Worm (Caenorhabditis elegans): ENCODE measurements around the gene T24H7.2.

Gene T24H7.2

ce11 chrII:6247011-6247410 is at the start of gene T24H7.2:
Gene T24H7.2, plus strand, starts transcription at chrII:6247311.
- TF ChIP-seq ama-1 (optimal IDR thresholded peaks at IDR 0.05) (no peak), zag-1 (tag; optimal IDR thresholded peaks at IDR 0.05) (no peak), R02D3.7 (tag; optimal IDR thresholded peaks at IDR 0.05) (no peak), dmd-6 (GFP tag; IDR thresholded peaks at IDR 0.05) (no peak), lsy-2 (tag; optimal IDR thresholded peaks at IDR 0.05) (no peak), ztf-11 (tag; optimal IDR thresholded peaks at IDR 0.05) (no peak), daf-8 (GFP tag; IDR thresholded peaks at IDR 0.05) (no peak), dpl-1 (GFP tag; optimal IDR thresholded peaks at IDR 0.05) (no peak), pqm-1 (tag; optimal IDR thresholded peaks at IDR 0.05) (no peak), ZK546.5 (tag; optimal IDR thresholded peaks at IDR 0.05) (no peak), daf-16 (GFP tag; optimal IDR thresholded peaks at IDR 0.05) (no peak), daf-16 (tag; optimal IDR thresholded peaks at IDR 0.05) (no peak), daf-19 (GFP tag; conservative IDR thresholded peaks at IDR 0.05) (no peak), mxl-2 (GFP tag; conservative IDR thresholded peaks at IDR 0.05) (no peak), madf-5 (GFP tag; IDR thresholded peaks at IDR 0.05) (no peak), mep-1 (tag; optimal IDR thresholded peaks at IDR 0.05) (no peak), unc-130 (GFP tag; optimal IDR thresholded peaks at IDR 0.05) (no peak)

ce11 chrII:6198468-6198867 is 48.6 kb upstream of the T24H7.2 start, which contains the start of gene szy-4:
Gene szy-4, plus strand, starts transcription at chrII:6198696.
- TF ChIP-seq unc-130 (GFP tag; optimal IDR thresholded peaks at IDR 0.05): peak; percentile 34
- TF ChIP-seq ZK546.5 (tag; optimal IDR thresholded peaks at IDR 0.05): no peak

- TF ChIP-seq D1046.2 (GFP tag; IDR thresholded peaks at IDR 0.05): no peak
- no peak for TF ChIP-seq ceh-62 (tag; optimal IDR thresholded peaks at IDR 0.05)
- TF ChIP-seq pha-4 (GFP tag; IDR thresholded peaks at IDR 0.05): no peak
- TF ChIP-seq pha-4 (tag; optimal IDR thresholded peaks at IDR 0.05): no peak
- TF ChIP-seq nhr-25 (tag; optimal IDR thresholded peaks at IDR 0.05; ENCODE audit: borderline replicate concordance, insufficient read depth): no peak
- no peak for TF ChIP-seq mxl-3 (GFP tag; optimal IDR thresholded peaks at IDR 0.05)
- no peak for TF ChIP-seq set-16 (GFP tag; IDR thresholded peaks at IDR 0.05)
Measured at ce11 chrII:6199010-6199409, 48.1 kb upstream of the T24H7.2 start.

- TF ChIP-seq madf-5 (GFP tag; IDR thresholded peaks at IDR 0.05) (no peak), mxl-2 (GFP tag; conservative IDR thresholded peaks at IDR 0.05) (no peak), unc-39 (tag; optimal IDR thresholded peaks at IDR 0.05) (no peak), snpc-4 (tag; optimal IDR thresholded peaks at IDR 0.05) (no peak), nhr-10 (tag; optimal IDR thresholded peaks at IDR 0.05) (no peak), jun-1 (tag; optimal IDR thresholded peaks at IDR 0.05) (no peak), nhr-41 (GFP tag; IDR thresholded peaks at IDR 0.05) (no peak), zip-11 (GFP tag; IDR thresholded peaks at IDR 0.05) (no peak), daf-8 (GFP tag; IDR thresholded peaks at IDR 0.05) (no peak), hlh-11 (tag; optimal IDR thresholded peaks at IDR 0.05) (no peak), fos-1 (tag; optimal IDR thresholded peaks at IDR 0.05) (no peak), ceh-62 (tag; optimal IDR thresholded peaks at IDR 0.05) (no peak), pqm-1 (tag; optimal IDR thresholded peaks at IDR 0.05) (no peak), gei-8 (GFP tag; optimal IDR thresholded peaks at IDR 0.05) (no peak), lin-13 (GFP tag; optimal IDR thresholded peaks at IDR 0.05) (no peak), nhr-42 (GFP tag; IDR thresholded peaks at IDR 0.05) (no peak), daf-19 (GFP tag; conservative IDR thresholded peaks at IDR 0.05) (no peak), daf-12 (tag; optimal IDR thresholded peaks at IDR 0.05) (no peak), nhr-11 (tag; optimal IDR thresholded peaks at IDR 0.05) (no peak)
Measured at ce11 chrII:6202910-6203309, 44.2 kb upstream of the T24H7.2 start, which contains the start of gene C30B5.17. Gene C30B5.17, minus strand, starts transcription at chrII:6203010.
